Fruit fly (Drosophila melanogaster): ENCODE measurements around the gene Cpr72Ea.

The Cpr72Ea gene

DNA sequence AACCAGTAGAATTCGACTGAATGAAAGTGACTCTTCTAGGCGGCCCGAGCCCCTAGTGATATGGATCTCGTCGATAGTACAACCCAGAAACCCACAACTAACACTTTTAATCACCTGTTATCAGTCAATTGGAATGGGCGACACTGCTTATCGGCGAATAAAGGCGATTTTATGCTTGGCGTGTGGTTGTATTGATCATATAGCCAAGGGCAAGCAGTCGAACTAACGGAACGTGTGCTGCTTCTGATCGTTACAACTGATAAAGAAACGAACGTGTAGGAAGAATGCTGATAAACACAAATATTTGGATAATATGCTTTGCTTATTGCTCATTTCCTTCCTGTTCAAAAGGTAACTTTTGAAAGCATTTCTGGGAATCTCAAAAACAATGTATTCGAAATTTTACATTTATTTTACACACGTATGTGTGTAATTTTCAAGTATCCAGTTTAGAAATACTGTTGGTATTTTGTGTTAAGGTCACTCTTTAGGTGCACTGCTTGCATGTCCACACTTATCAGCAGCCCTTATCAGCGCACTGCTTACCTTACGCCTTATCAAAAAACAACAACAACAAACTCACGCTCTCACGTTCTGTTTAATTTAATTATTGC lies 18.9 kb downstream of the Cpr72Ea start, which contains the start of gene Agpat4 (continued):
- no peak for TF ChIP-seq tgo (GFP tag; IDR thresholded peaks at IDR 0.05)
- TF ChIP-seq Sry-δ (GFP tag; optimal IDR thresholded peaks at IDR 0.05), result peak; percentile 40
- peak; percentile 26 for TF ChIP-seq CG14710 (tag; optimal IDR thresholded peaks at IDR 0.05)
- TF ChIP-seq ftz-f1 (GFP tag; optimal IDR thresholded peaks at IDR 0.05), result peak; percentile 42
- TF ChIP-seq Bgb (GFP tag; IDR thresholded peaks at IDR 0.05; ENCODE audit: partially characterized antibody), result peak; percentile 50
- peak; percentile 10 for TF ChIP-seq twi (tag; optimal IDR thresholded peaks at IDR 0.05)
- TF ChIP-seq pzg (GFP tag; optimal IDR thresholded peaks at IDR 0.05), result peak; percentile 67
- TF ChIP-seq sug (tag; optimal IDR thresholded peaks at IDR 0.05), result peak; percentile 99
- TF ChIP-seq CG32532 (GFP tag; IDR thresholded peaks at IDR 0.05), result peak; percentile 32; the same call in 1 of the 2 replicates
- peak; percentile 34 for TF ChIP-seq Hmr (GFP tag; optimal IDR thresholded peaks at IDR 0.05)
- TF ChIP-seq HmgZ (tag; optimal IDR thresholded peaks at IDR 0.05), result peak; percentile 52
- no peak for TF ChIP-seq fd3F (GFP tag; optimal IDR thresholded peaks at IDR 0.05)
- TF ChIP-seq nmo (GFP tag; optimal IDR thresholded peaks at IDR 0.05), result peak; percentile 61
- peak; percentile 7 for TF ChIP-seq bcd (GFP tag; optimal IDR thresholded peaks at IDR 0.05)
- peak; percentile 1 for TF ChIP-seq CG3065 (GFP tag; optimal IDR thresholded peaks at IDR 0.05)
- TF ChIP-seq grn (GFP tag; optimal IDR thresholded peaks at IDR 0.05), result peak; percentile 100
- no peak for TF ChIP-seq CG6654 (GFP tag; optimal IDR thresholded peaks at IDR 0.05)
- TF ChIP-seq Dref (GFP tag; IDR thresholded peaks at IDR 0.05), result peak; percentile 42
- TF ChIP-seq CG2712 (tag; optimal IDR thresholded peaks at IDR 0.05), result peak; percentile 6
- TF ChIP-seq phol (tag; optimal IDR thresholded peaks at IDR 0.05), result peak; percentile 23
- peak; percentile 60 for TF ChIP-seq sens (GFP tag)
- TF ChIP-seq kni (GFP tag; optimal IDR thresholded peaks at IDR 0.05), result peak; percentile 14
- no peak for TF ChIP-seq CG16779 (GFP tag; IDR thresholded peaks at IDR 0.05)
- TF ChIP-seq CG10543 (GFP tag; optimal IDR thresholded peaks at IDR 0.05), result peak; percentile 28
- peak; percentile 15 for TF ChIP-seq CG2116 (GFP tag; optimal IDR thresholded peaks at IDR 0.05)
- TF ChIP-seq CG33213 (GFP tag; optimal IDR thresholded peaks at IDR 0.05), result peak; percentile 10
- TF ChIP-seq bbx (GFP tag; IDR thresholded peaks at IDR 0.05; ENCODE audit: partially characterized antibody), result peak; percentile 38; the same call in 1 of the 2 replicates
- TF ChIP-seq insv (GFP tag; optimal IDR thresholded peaks at IDR 0.05), result peak in 1 of 2 experiments; percentile 64
- peak; percentile 2 for TF ChIP-seq Med (GFP tag)
- TF ChIP-seq Atf-2 (GFP tag; optimal IDR thresholded peaks at IDR 0.05), result no peak
- TF ChIP-seq Opbp (GFP tag; IDR thresholded peaks at IDR 0.05; ENCODE audit: partially characterized antibody), result peak; percentile 35; the same call in 1 of the 3 replicates
- TF ChIP-seq CG30020 (tag; optimal IDR thresholded peaks at IDR 0.05), result no peak
- no peak for TF ChIP-seq CG15514 (GFP tag; optimal IDR thresholded peaks at IDR 0.05)
- TF ChIP-seq CG9797 (GFP tag; optimal IDR thresholded peaks at IDR 0.05), result peak; percentile 62
- no peak for TF ChIP-seq so (GFP tag; IDR thresholded peaks at IDR 0.05)
- TF ChIP-seq mirr (GFP tag; optimal IDR thresholded peaks at IDR 0.05), result peak; percentile 87
- peak; percentile 68; the same call in 1 of the 3 replicates for TF ChIP-seq CG34422 (GFP tag; IDR thresholded peaks at IDR 0.05)
- peak; percentile 85 for TF ChIP-seq cwo (GFP tag; optimal IDR thresholded peaks at IDR 0.05)
- TF ChIP-seq HLH4C (GFP tag; IDR thresholded peaks at IDR 0.05; ENCODE audit: partially characterized antibody), result peak; percentile 55; the same call in 1 of the 3 replicates
- no peak for TF ChIP-seq bigmax (GFP tag; optimal IDR thresholded peaks at IDR 0.05)
- TF ChIP-seq CG15696 (tag; optimal IDR thresholded peaks at IDR 0.05), result no peak
- peak; percentile 37 for TF ChIP-seq CG1603 (tag; optimal IDR thresholded peaks at IDR 0.05)
- TF ChIP-seq wek (GFP tag; optimal IDR thresholded peaks at IDR 0.05), result peak; percentile 89
- no peak for TF ChIP-seq Hr3 (GFP tag; optimal IDR thresholded peaks at IDR 0.05)
- TF ChIP-seq ttk (GFP tag; IDR thresholded peaks at IDR 0.05), result 0 out of 2 replicates have a peak, but pooled peaks have one; percentile 49
- TF ChIP-seq ssp (GFP tag; IDR thresholded peaks at IDR 0.05), result peak; percentile 67
- TF ChIP-seq CG12769 (tag; optimal IDR thresholded peaks at IDR 0.05), result peak; percentile 12
- no peak for TF ChIP-seq hb (GFP tag; IDR thresholded peaks at IDR 0.05; ENCODE audit: partially characterized antibody)
